Worm (Caenorhabditis elegans): Measurements from ENCODE around the gene T04F8.3.

T04F8.3 gene

DNA sequence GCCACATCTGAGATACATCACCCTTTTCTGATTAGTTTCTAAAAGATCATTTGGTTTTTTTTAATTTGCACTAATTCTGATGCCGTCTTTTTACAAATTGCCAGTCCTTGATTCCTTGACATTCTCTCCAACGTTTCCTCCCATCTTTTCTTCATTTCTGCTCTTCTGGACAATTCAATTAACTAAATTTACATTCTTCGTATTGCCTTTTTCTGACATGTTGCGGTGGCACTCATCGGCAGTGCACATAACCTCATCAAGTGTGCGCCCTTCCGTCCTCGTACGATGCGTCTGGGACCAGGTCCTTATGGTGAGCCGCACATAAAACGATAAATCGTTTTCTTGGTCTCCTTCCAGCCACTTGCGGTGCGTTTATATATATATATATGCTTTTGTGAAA is 19.4 kb upstream of the T04F8.3 start:
- TF ChIP-seq ces-1 (GFP tag; optimal IDR thresholded peaks at IDR 0.05) = peak; percentile 98
- no peak for TF ChIP-seq zip-8 (tag; optimal IDR thresholded peaks at IDR 0.05)

DNA sequence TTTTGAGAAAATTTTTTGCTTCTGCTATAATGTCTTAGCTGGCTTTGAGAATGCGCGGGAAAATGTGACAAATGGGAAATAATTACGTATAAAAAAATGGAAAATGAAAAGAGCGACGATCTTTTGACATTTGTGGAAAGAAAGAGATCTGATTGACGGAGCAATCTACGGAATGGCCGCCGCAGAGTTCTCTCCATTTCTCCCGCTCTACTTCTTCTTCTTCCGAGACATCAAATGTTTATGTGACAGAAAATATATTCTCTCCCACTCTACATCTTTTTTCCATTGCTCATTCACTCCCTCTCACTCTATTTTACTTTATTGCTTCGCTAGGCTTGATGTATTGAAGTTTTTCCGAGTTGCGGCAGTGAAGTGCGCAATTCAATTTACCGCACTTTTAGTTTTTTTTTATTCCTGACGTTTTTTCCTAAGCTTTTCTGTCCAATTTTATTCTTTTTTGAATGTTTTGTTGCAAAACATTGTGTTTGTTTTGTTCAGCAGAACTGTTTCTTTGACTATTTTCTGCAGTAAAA is 17.9 kb upstream of the T04F8.3 start:
- no peak for TF ChIP-seq elt-1 (tag; optimal IDR thresholded peaks at IDR 0.05; ENCODE audit: borderline replicate concordance, insufficient read depth)
- no peak for TF ChIP-seq mls-2 (tag; optimal IDR thresholded peaks at IDR 0.05)
- TF ChIP-seq unc-62 (GFP tag; optimal IDR thresholded peaks at IDR 0.05) = peak; percentile 62
- TF ChIP-seq ces-1 (GFP tag; optimal IDR thresholded peaks at IDR 0.05) = peak; percentile 82
- TF ChIP-seq unc-120 (tag; optimal IDR thresholded peaks at IDR 0.05; ENCODE audit: poor library complexity, severe bottlenecking) = peak; percentile 17

DNA sequence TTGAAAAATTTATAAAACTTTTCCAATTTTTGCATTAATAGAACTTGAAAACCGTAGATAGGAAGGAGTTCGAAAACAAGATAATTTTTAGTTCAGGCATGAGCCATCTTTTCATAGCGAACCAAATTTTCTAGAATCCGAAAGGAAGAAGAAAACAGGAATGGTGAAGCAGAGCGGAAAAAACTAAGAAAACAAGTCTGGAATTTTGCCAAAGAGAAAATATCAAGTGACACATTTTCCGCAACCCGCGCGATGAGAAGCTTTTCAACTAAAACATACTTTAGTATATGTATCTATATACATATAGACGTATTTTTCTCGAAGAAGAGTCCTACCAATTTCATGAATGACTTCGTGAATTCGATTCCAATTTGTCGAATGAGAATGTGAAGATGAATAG is 16.9 kb upstream of the T04F8.3 start:
- peak; percentile 47 for TF ChIP-seq ces-1 (GFP tag; optimal IDR thresholded peaks at IDR 0.05)
- no peak for TF ChIP-seq unc-62 (GFP tag; optimal IDR thresholded peaks at IDR 0.05)

DNA sequence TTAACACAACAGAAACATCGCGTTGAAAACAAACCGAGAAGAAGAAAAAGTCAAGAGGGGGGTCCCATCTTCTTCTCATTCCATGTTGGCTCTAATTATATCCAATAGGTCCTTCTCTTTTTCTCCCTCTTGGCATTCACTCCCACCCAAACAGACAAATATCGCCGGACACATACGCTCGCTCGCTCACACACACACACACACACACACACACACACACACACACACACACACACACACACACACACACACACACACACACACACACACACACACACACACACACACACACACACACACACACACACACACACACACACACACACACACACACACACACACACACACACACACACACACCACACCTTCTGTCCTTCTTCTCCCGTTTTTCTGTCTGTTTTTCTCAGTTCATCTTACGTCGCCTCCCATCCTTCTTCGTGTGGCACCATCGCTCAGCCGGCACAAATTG is 14.6 kb upstream of the T04F8.3 start, which contains the start of gene sto-4:
sto-4 (plus strand) TSS at position 360 of the 469 bp plus-strand sequence.
- TF ChIP-seq flh-1 (GFP tag; optimal IDR thresholded peaks at IDR 0.05) = peak; percentile 74
- TF ChIP-seq unc-120 (tag; optimal IDR thresholded peaks at IDR 0.05; ENCODE audit: poor library complexity, severe bottlenecking) = peak; percentile 31
- peak; percentile 76 for TF ChIP-seq ham-2 (GFP tag; optimal IDR thresholded peaks at IDR 0.05)
- TF ChIP-seq lin-32 (GFP tag; optimal IDR thresholded peaks at IDR 0.05) = peak; percentile 74
- peak; percentile 31 for TF ChIP-seq bed-3 (GFP tag; optimal IDR thresholded peaks at IDR 0.05)
- peak; percentile 95 for TF ChIP-seq cnd-1 (tag; optimal IDR thresholded peaks at IDR 0.05)
- TF ChIP-seq sptf-1 (tag; optimal IDR thresholded peaks at IDR 0.05) = peak; percentile 96
- peak; percentile 89 for TF ChIP-seq drap-1 (GFP tag; optimal IDR thresholded peaks at IDR 0.05)
- peak; percentile 19 for TF ChIP-seq lsy-2 (tag; optimal IDR thresholded peaks at IDR 0.05)
- TF ChIP-seq M03D4.4 (tag; optimal IDR thresholded peaks at IDR 0.05) = peak; percentile 91
- TF ChIP-seq ztf-11 (tag; optimal IDR thresholded peaks at IDR 0.05) = peak; percentile 40
- TF ChIP-seq sem-2 (GFP tag; optimal IDR thresholded peaks at IDR 0.05) = peak; percentile 70
- peak; percentile 82 for TF ChIP-seq tbx-8 (GFP tag; optimal IDR thresholded peaks at IDR 0.05)
- TF ChIP-seq nhr-12 (tag; optimal IDR thresholded peaks at IDR 0.05) = peak; percentile 6
- peak; percentile 84 for TF ChIP-seq ceh-83 (GFP tag; optimal IDR thresholded peaks at IDR 0.05)
- TF ChIP-seq ceh-43 (GFP tag; optimal IDR thresholded peaks at IDR 0.05) = peak; percentile 82
- peak; percentile 94 for TF ChIP-seq mls-2 (tag; optimal IDR thresholded peaks at IDR 0.05)

DNA sequence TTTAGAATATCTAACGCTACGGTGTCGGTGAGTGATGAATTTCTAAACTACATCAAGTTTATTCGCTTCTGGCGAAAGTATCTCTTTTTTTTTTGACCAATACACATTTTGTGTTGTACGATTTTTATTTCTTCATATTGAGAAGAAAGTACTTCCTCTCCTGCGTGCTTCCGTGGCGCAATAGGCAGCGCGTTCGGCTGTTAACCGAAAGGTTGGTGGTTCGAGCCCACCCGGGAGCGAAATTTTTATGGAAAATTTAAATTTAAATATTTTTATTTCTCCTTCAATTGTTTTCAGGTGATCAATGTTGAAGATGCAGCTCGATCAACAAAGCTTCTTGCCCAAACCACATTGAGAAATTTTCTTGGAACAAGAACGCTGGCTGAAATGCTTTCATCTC is 12.9 kb upstream of the T04F8.3 start:
- TF ChIP-seq unc-62 (GFP tag; optimal IDR thresholded peaks at IDR 0.05) = no peak
- TF ChIP-seq bed-3 (GFP tag; optimal IDR thresholded peaks at IDR 0.05) = no peak
- no peak for TF ChIP-seq mls-2 (tag; optimal IDR thresholded peaks at IDR 0.05)
- TF ChIP-seq sptf-1 (tag; optimal IDR thresholded peaks at IDR 0.05) = peak; percentile 27

DNA sequence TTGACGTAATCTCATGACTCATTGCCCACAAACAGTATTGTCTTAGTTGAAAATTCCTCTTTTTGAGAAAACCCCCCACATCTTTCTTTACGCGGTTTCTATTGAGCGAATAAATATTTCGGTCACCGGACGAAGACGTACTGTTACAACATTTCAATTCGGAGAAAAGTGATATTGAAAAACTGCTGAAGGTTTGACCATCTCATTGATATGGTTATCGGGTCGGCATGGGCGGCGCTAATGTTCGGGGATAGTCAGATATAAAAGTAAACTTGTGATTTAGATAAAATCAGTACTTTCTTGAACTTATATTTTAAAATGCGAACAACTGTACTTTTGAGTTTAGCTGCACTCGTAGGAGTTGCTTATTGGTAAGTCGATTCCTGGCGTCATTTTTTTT is 11.3 kb upstream of the T04F8.3 start, which contains the start of gene T04F8.8:
T04F8.8 (plus strand) TSS at position 301 of the 400 bp plus-strand sequence.
- TF ChIP-seq nhr-2 (tag; optimal IDR thresholded peaks at IDR 0.05) (no peak), lsy-2 (tag; optimal IDR thresholded peaks at IDR 0.05) (no peak), flh-1 (GFP tag; optimal IDR thresholded peaks at IDR 0.05) (no peak), unc-62 (GFP tag; optimal IDR thresholded peaks at IDR 0.05) (no peak), lin-13 (tag; optimal IDR thresholded peaks at IDR 0.05) (no peak), ceh-43 (GFP tag; optimal IDR thresholded peaks at IDR 0.05) (no peak), sem-2 (GFP tag; optimal IDR thresholded peaks at IDR 0.05) (no peak), unc-120 (tag; optimal IDR thresholded peaks at IDR 0.05; ENCODE audit: poor library complexity, severe bottlenecking) (no peak), bed-3 (GFP tag; optimal IDR thresholded peaks at IDR 0.05) (no peak), ztf-11 (tag; optimal IDR thresholded peaks at IDR 0.05) (no peak), tbx-8 (GFP tag; optimal IDR thresholded peaks at IDR 0.05) (no peak), cnd-1 (tag; optimal IDR thresholded peaks at IDR 0.05) (no peak)

DNA sequence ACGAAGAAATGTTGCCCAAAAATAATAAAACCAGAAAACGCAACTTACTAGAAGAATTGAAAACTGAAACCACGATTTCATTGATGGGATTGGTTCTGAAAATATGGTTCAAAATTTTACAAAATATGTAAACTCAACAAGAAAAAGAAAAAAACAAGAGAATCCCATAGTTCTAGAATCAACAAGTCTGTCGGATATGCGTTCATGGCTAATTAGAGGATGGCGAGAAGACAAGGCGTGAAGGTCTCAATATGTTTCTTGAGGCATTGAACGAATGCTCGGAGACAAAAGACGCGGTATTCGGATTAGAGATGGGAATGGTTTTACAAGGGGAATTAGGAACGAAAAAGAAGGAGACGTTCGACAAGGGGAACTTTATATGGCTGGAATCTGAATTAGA is 7.7 kb upstream of the T04F8.3 start, which contains the start of gene cutl-11:
cutl-11 (minus strand) TSS at position 101 of the 400 bp plus-strand sequence.
- TF ChIP-seq nhr-76 (tag; optimal IDR thresholded peaks at IDR 0.05) (no peak), tbx-8 (GFP tag; optimal IDR thresholded peaks at IDR 0.05) (no peak), flh-1 (GFP tag; optimal IDR thresholded peaks at IDR 0.05) (no peak), mls-2 (tag; optimal IDR thresholded peaks at IDR 0.05) (no peak), nhr-28 (tag; optimal IDR thresholded peaks at IDR 0.05) (no peak), unc-62 (GFP tag; optimal IDR thresholded peaks at IDR 0.05) (no peak), cnd-1 (tag; optimal IDR thresholded peaks at IDR 0.05) (no peak), ces-1 (GFP tag; optimal IDR thresholded peaks at IDR 0.05) (no peak), hlh-1 (tag; optimal IDR thresholded peaks at IDR 0.05) (no peak), nhr-237 (tag; optimal IDR thresholded peaks at IDR 0.05) (no peak), unc-120 (tag; optimal IDR thresholded peaks at IDR 0.05; ENCODE audit: poor library complexity, severe bottlenecking) (no peak), elt-1 (tag; optimal IDR thresholded peaks at IDR 0.05; ENCODE audit: borderline replicate concordance, insufficient read depth) (no peak), nhr-12 (tag; optimal IDR thresholded peaks at IDR 0.05) (no peak), ham-2 (GFP tag; optimal IDR thresholded peaks at IDR 0.05) (no peak), ceh-43 (GFP tag; optimal IDR thresholded peaks at IDR 0.05) (no peak), pha-4 (tag; optimal IDR thresholded peaks at IDR 0.05) (no peak), bed-3 (GFP tag; optimal IDR thresholded peaks at IDR 0.05) (no peak), M03D4.4 (tag; optimal IDR thresholded peaks at IDR 0.05) (no peak), zip-8 (tag; optimal IDR thresholded peaks at IDR 0.05) (no peak)
